Fruit fly (Drosophila melanogaster): Measurements from ENCODE around the gene Caf1-180.

The Caf1-180 gene

dm6 chrX:8616280-8616679 lies 10.2 kb upstream of the Caf1-180 start:
- no peak for TF ChIP-seq Sin3A (optimal IDR thresholded peaks at IDR 0.05)
- no peak for TF ChIP-seq psq (optimal IDR thresholded peaks at IDR 0.05)
- no peak for TF ChIP-seq ttk (optimal IDR thresholded peaks at IDR 0.05)
- no peak for TF ChIP-seq insv (optimal IDR thresholded peaks at IDR 0.05)

dm6 chrX:8607902-8608301 lies 1.8 kb upstream of the Caf1-180 start:
- no peak for TF ChIP-seq insv (optimal IDR thresholded peaks at IDR 0.05)
- TF ChIP-seq h (optimal IDR thresholded peaks at IDR 0.05): no peak
- no peak for TF ChIP-seq Myc (optimal IDR thresholded peaks at IDR 0.05)
- TF ChIP-seq Sin3A (optimal IDR thresholded peaks at IDR 0.05): no peak
- no peak for TF ChIP-seq psq (optimal IDR thresholded peaks at IDR 0.05)
- no peak for TF ChIP-seq ttk (optimal IDR thresholded peaks at IDR 0.05)

dm6 chrX:8601165-8601564 lies 4.9 kb downstream of the Caf1-180 start:
- no peak for TF ChIP-seq ttk (optimal IDR thresholded peaks at IDR 0.05)
- TF ChIP-seq psq (optimal IDR thresholded peaks at IDR 0.05): no peak
- TF ChIP-seq h (optimal IDR thresholded peaks at IDR 0.05): no peak
- TF ChIP-seq Sin3A (optimal IDR thresholded peaks at IDR 0.05): no peak
- no peak for TF ChIP-seq Myc (optimal IDR thresholded peaks at IDR 0.05)
- TF ChIP-seq insv (optimal IDR thresholded peaks at IDR 0.05): no peak

- no peak for TF ChIP-seq insv (optimal IDR thresholded peaks at IDR 0.05)
Measured at dm6 chrX:8593159-8593476, 13.0 kb downstream of the Caf1-180 start.

dm6 chrX:8592437-8593158 lies 13.5 kb downstream of the Caf1-180 start:
- TF ChIP-seq psq (optimal IDR thresholded peaks at IDR 0.05) (no peak), Myc (optimal IDR thresholded peaks at IDR 0.05) (no peak), ttk (optimal IDR thresholded peaks at IDR 0.05) (no peak), Sin3A (optimal IDR thresholded peaks at IDR 0.05) (no peak), h (optimal IDR thresholded peaks at IDR 0.05) (no peak), insv (optimal IDR thresholded peaks at IDR 0.05) (no peak)

- TF ChIP-seq ttk (optimal IDR thresholded peaks at IDR 0.05): no peak
- TF ChIP-seq Myc (optimal IDR thresholded peaks at IDR 0.05): no peak
- no peak for TF ChIP-seq insv (optimal IDR thresholded peaks at IDR 0.05)
- no peak for TF ChIP-seq h (optimal IDR thresholded peaks at IDR 0.05)
- TF ChIP-seq Sin3A (optimal IDR thresholded peaks at IDR 0.05): no peak
- no peak for TF ChIP-seq psq (optimal IDR thresholded peaks at IDR 0.05)
Measured at dm6 chrX:8591685-8592127, 14.4 kb downstream of the Caf1-180 start, which contains the start of the genes CG12659 and Crag. TSS of gene CG12659 (minus strand) at chrX:8591729. TSS of gene Crag (plus strand) at chrX:8592031.

- TF ChIP-seq psq (optimal IDR thresholded peaks at IDR 0.05) (no peak), Myc (optimal IDR thresholded peaks at IDR 0.05) (no peak), insv (optimal IDR thresholded peaks at IDR 0.05) (no peak), Sin3A (optimal IDR thresholded peaks at IDR 0.05) (no peak)
Measured at dm6 chrX:8588607-8589171, 17.4 kb downstream of the Caf1-180 start, which contains the start of gene CG12081. TSS of gene CG12081 (plus strand) at chrX:8588811.

- TF ChIP-seq ttk (optimal IDR thresholded peaks at IDR 0.05) (no peak), insv (optimal IDR thresholded peaks at IDR 0.05) (no peak), h (optimal IDR thresholded peaks at IDR 0.05) (no peak), Sin3A (optimal IDR thresholded peaks at IDR 0.05) (no peak), psq (optimal IDR thresholded peaks at IDR 0.05) (no peak), Myc (optimal IDR thresholded peaks at IDR 0.05) (no peak)
Measured at dm6 chrX:8583159-8583558, 22.9 kb downstream of the Caf1-180 start.

- TF ChIP-seq Myc (optimal IDR thresholded peaks at IDR 0.05): no peak
- TF ChIP-seq h (optimal IDR thresholded peaks at IDR 0.05): no peak
- TF ChIP-seq insv (optimal IDR thresholded peaks at IDR 0.05): no peak
- no peak for TF ChIP-seq psq (optimal IDR thresholded peaks at IDR 0.05)
- no peak for TF ChIP-seq Sin3A (optimal IDR thresholded peaks at IDR 0.05)
- TF ChIP-seq ttk (optimal IDR thresholded peaks at IDR 0.05): no peak
Measured at dm6 chrX:8580794-8581193, 25.3 kb downstream of the Caf1-180 start.

dm6 chrX:8579875-8580274 lies 26.2 kb downstream of the Caf1-180 start:
- TF ChIP-seq Sin3A (optimal IDR thresholded peaks at IDR 0.05) (no peak), insv (optimal IDR thresholded peaks at IDR 0.05) (no peak)

- TF ChIP-seq ttk (optimal IDR thresholded peaks at IDR 0.05) (no peak), insv (optimal IDR thresholded peaks at IDR 0.05) (no peak), psq (optimal IDR thresholded peaks at IDR 0.05) (no peak), h (optimal IDR thresholded peaks at IDR 0.05) (no peak), Myc (optimal IDR thresholded peaks at IDR 0.05) (no peak), Sin3A (optimal IDR thresholded peaks at IDR 0.05) (no peak)
Measured at dm6 chrX:8579097-8579496, 27.0 kb downstream of the Caf1-180 start.

dm6 chrX:8576675-8577074 lies 29.4 kb downstream of the Caf1-180 start:
- TF ChIP-seq ttk (optimal IDR thresholded peaks at IDR 0.05) (no peak), psq (optimal IDR thresholded peaks at IDR 0.05) (no peak)

- TF ChIP-seq Sin3A (optimal IDR thresholded peaks at IDR 0.05): no peak
- TF ChIP-seq ttk (optimal IDR thresholded peaks at IDR 0.05): no peak
- no peak for TF ChIP-seq h (optimal IDR thresholded peaks at IDR 0.05)
- TF ChIP-seq Myc (optimal IDR thresholded peaks at IDR 0.05): no peak
- TF ChIP-seq psq (optimal IDR thresholded peaks at IDR 0.05): no peak
- no peak for TF ChIP-seq insv (optimal IDR thresholded peaks at IDR 0.05)
Measured at dm6 chrX:8574672-8575350, 31.3 kb downstream of the Caf1-180 start.

Data from Kc167 (cell line).